Fruit fly (Drosophila melanogaster) whole organism, adult: ENCODE measurements around the gene CG11977.

Experiments
- CG11617 ChIP-seq: fragments of 200-800 bp; sonication (Bioruptor generic); optimal IDR thresholded peaks from 2 replicates; lab custom pipeline; 2017; ENCODE audit warnings: mild to moderate bottlenecking, missing biosample characterization, missing genetic modification reagents, missing genetic modification characterization
- CG14711 ChIP-seq: fragments of 200-800 bp; sonication (Bioruptor generic); optimal IDR thresholded peaks from 2 replicates; lab custom pipeline; 2018; ENCODE audit warnings: missing biosample characterization, mild to moderate bottlenecking, missing genetic modification characterization, moderate library complexity
- CG1620 ChIP-seq: fragments of 200-800 bp; sonication (Bioruptor generic); optimal IDR thresholded peaks from 2 replicates; lab custom pipeline; 2016; ENCODE audit warnings: missing biosample characterization, missing genetic modification characterization
- CG33017 ChIP-seq: fragments of 200-800 bp; sonication (Bioruptor generic); optimal IDR thresholded peaks from 2 replicates; lab custom pipeline; 2018; ENCODE audit warnings: missing biosample characterization, mild to moderate bottlenecking, missing genetic modification characterization, moderate library complexity
- Crg-1 ChIP-seq: fragments of 200-800 bp; sonication (Bioruptor generic); optimal IDR thresholded peaks from 2 replicates; lab custom pipeline; 2016; ENCODE audit warnings: missing biosample characterization, missing genetic modification characterization
- Mnt ChIP-seq: fragments of 200-800 bp; sonication (Bioruptor generic); optimal IDR thresholded peaks from 2 replicates; lab custom pipeline; 2016; ENCODE audit warnings: missing biosample characterization, mild to moderate bottlenecking, missing genetic modification characterization
- kay ChIP-seq: fragments of 200-800 bp; sonication (Bioruptor generic); peaks from one replicate; lab custom pipeline; 2016; ENCODE audit warnings: missing biosample characterization, missing genetic modification characterization, borderline replicate concordance

dm6 chr3R:9019689-9020138 is 22.2 kb downstream of the CG11977 start, which contains the start of gene tgo:
- TF ChIP-seq CG11617 (GFP tag; lab: Kevin White, UChicago), result peak; percentile 17
- TF ChIP-seq CG1620 (GFP tag; lab: Kevin White, UChicago), result no peak
- TF ChIP-seq Mnt, result peak; percentile 53
- no peak for TF ChIP-seq CG14711 (tag; lab: Kevin White, UChicago)
- peak; percentile 14 for TF ChIP-seq Crg-1 (GFP tag; lab: Kevin White, UChicago)
- no peak for TF ChIP-seq kay
- TF ChIP-seq CG33017 (tag; lab: Kevin White, UChicago), result no peak
